Worm (Caenorhabditis elegans) whole organism, early embryonic: ENCODE results near the gene F32B6.4.

ENCODE experiments used
- ama-1 ChIP-seq: fragments of 150-350 bp; optimal IDR thresholded peaks from 2 replicates; lab custom pipeline; 2014
- flt-1 ChIP-seq: fragments of 200-800 bp; sonication (Bioruptor generic); IDR thresholded peaks from 2 replicates; pipeline ENCODE4 v1.3.6; 2022; ENCODE audit warnings: missing genetic modification characterization, missing compliant biosample characterization
- hmbx-1 ChIP-seq: sonication (generic microtip); optimal IDR thresholded peaks from 2 replicates; lab custom pipeline; 2016; ENCODE audit warnings: mild to moderate bottlenecking, missing genetic modification characterization, missing compliant biosample characterization
- hmg-4 ChIP-seq: fragments of 200-800 bp; sonication (Bioruptor generic); optimal IDR thresholded peaks from 2 replicates; lab custom pipeline; 2018; ENCODE audit warnings: mild to moderate bottlenecking, missing genetic modification characterization, missing compliant biosample characterization
- tbx-11 ChIP-seq: fragments of 200-800 bp; sonication (Bioruptor generic); IDR thresholded peaks from 2 replicates; pipeline ENCODE4 v1.3.6; 2022; ENCODE audit warnings: missing genetic modification characterization, missing compliant biosample characterization

ce11 chrIV:9899227-9899626 is 7.4 kb upstream of the F32B6.4 start:
- no peak for TF ChIP-seq hmbx-1
- TF ChIP-seq hmg-4, result no peak
- TF ChIP-seq ama-1 (lab: Kevin White, UChicago), result no peak
- no peak for TF ChIP-seq flt-1 (GFP tag; lab: Robert Waterston, UW)
- no peak for TF ChIP-seq tbx-11 (GFP tag; lab: Robert Waterston, UW)
